Fruit fly (Drosophila melanogaster): ENCODE measurements around the gene CG13607.

Gene CG13607

dm6 chr3R:24093430-24093829 lies 22.7 kb downstream of the CG13607 start (continued):
- peak; percentile 58 for TF ChIP-seq gem (tag; optimal IDR thresholded peaks at IDR 0.05)
- peak; percentile 19 for TF ChIP-seq Meics (GFP tag; optimal IDR thresholded peaks at IDR 0.05)
- TF ChIP-seq HHEX (GFP tag; optimal IDR thresholded peaks at IDR 0.05): no peak

- peak in 1 of 2 experiments; percentile 54 for TF ChIP-seq Hr51 (GFP tag; optimal IDR thresholded peaks at IDR 0.05)
- TF ChIP-seq HLH4C (GFP tag; IDR thresholded peaks at IDR 0.05; ENCODE audit: partially characterized antibody): no peak
- 0 out of 2 replicates have a peak, but pooled peaks have one; percentile 16 for TF ChIP-seq CG9932 (GFP tag; IDR thresholded peaks at IDR 0.05)
- TF ChIP-seq Nf-YC (tag; optimal IDR thresholded peaks at IDR 0.05): peak; percentile 13
- TF ChIP-seq CG34422 (GFP tag; IDR thresholded peaks at IDR 0.05): no peak
- no peak for TF ChIP-seq CG17612 (GFP tag; IDR thresholded peaks at IDR 0.05)
- peak; percentile 41 for TF ChIP-seq cg (GFP tag; optimal IDR thresholded peaks at IDR 0.05)
- TF ChIP-seq Trl (optimal IDR thresholded peaks at IDR 0.05): peak; percentile 63 to 76
- no peak for TF ChIP-seq Trl (GFP tag; optimal IDR thresholded peaks at IDR 0.05)
- no peak for TF ChIP-seq CG10321 (GFP tag; IDR thresholded peaks at IDR 0.05)
- TF ChIP-seq MESR4 (GFP tag; optimal IDR thresholded peaks at IDR 0.05): no peak
- no peak for TF ChIP-seq CG4854 (GFP tag; optimal IDR thresholded peaks at IDR 0.05)
- TF ChIP-seq Vsx1 (GFP tag; optimal IDR thresholded peaks at IDR 0.05): no peak
- TF ChIP-seq CG2129 (GFP tag; IDR thresholded peaks at IDR 0.05; ENCODE audit: partially characterized antibody): no peak
- TF ChIP-seq al (GFP tag; IDR thresholded peaks at IDR 0.05): no peak
- peak; percentile 47 for TF ChIP-seq Med (GFP tag)
- TF ChIP-seq Scr (GFP tag; IDR thresholded peaks at IDR 0.05; ENCODE audit: partially characterized antibody): 0 out of 2 replicates have a peak, but pooled peaks have one; percentile 7
- TF ChIP-seq ewg (GFP tag; optimal IDR thresholded peaks at IDR 0.05): peak; percentile 56
- TF ChIP-seq psq (GFP tag; optimal IDR thresholded peaks at IDR 0.05): peak; percentile 44
- peak; percentile 41 for TF ChIP-seq abd-A (tag; optimal IDR thresholded peaks at IDR 0.05)
- no peak for TF ChIP-seq CG6683 (GFP tag; optimal IDR thresholded peaks at IDR 0.05)
- 0 out of 4 replicates have a peak, but pooled peaks have one; percentile 62 for TF ChIP-seq chinmo (GFP tag; IDR thresholded peaks at IDR 0.05; ENCODE audit: partially characterized antibody)
- no peak for TF ChIP-seq CG18619 (GFP tag; optimal IDR thresholded peaks at IDR 0.05)
- TF ChIP-seq CG18476 (GFP tag; optimal IDR thresholded peaks at IDR 0.05): no peak
- no peak for TF ChIP-seq CG4617 (GFP tag; optimal IDR thresholded peaks at IDR 0.05; ENCODE audit: borderline replicate concordance)
- no peak for TF ChIP-seq CrebB (tag; optimal IDR thresholded peaks at IDR 0.05)
- TF ChIP-seq Adf1 (GFP tag; IDR thresholded peaks at IDR 0.05): peak; percentile 93
These were observed 23.5 kb downstream of the CG13607 start for dm6 chr3R:24092590-24093151.

dm6 chr3R:24091653-24092052 lies 24.5 kb downstream of the CG13607 start:
- peak; percentile 52 for TF ChIP-seq lab (GFP tag; optimal IDR thresholded peaks at IDR 0.05)
- TF ChIP-seq stc (GFP tag; IDR thresholded peaks at IDR 0.05): 0 out of 2 replicates have a peak, but pooled peaks have one; percentile 23
- 0 out of 2 replicates have a peak, but pooled peaks have one; percentile 22 for TF ChIP-seq CG32772 (GFP tag; IDR thresholded peaks at IDR 0.05)
- TF ChIP-seq Dbx (GFP tag; IDR thresholded peaks at IDR 0.05): peak; percentile 14; the same call in 1 of the 3 replicates
- TF ChIP-seq CG17359 (tag; optimal IDR thresholded peaks at IDR 0.05): peak; percentile 7
- TF ChIP-seq sens (GFP tag): peak; percentile 71
- peak in 1 of 2 experiments; percentile 29 for TF ChIP-seq Hr51 (GFP tag; optimal IDR thresholded peaks at IDR 0.05)
- peak; percentile 6 for TF ChIP-seq CG12769 (tag; optimal IDR thresholded peaks at IDR 0.05)
- TF ChIP-seq CG11504 (tag; optimal IDR thresholded peaks at IDR 0.05): no peak
- 0 out of 2 replicates have a peak, but pooled peaks have one; percentile 12 for TF ChIP-seq Taf1 (GFP tag; IDR thresholded peaks at IDR 0.05)
- no peak for TF ChIP-seq dan (GFP tag; IDR thresholded peaks at IDR 0.05)
- TF ChIP-seq gcm2 (GFP tag; optimal IDR thresholded peaks at IDR 0.05): no peak
- peak; percentile 40 for TF ChIP-seq Meics (GFP tag; optimal IDR thresholded peaks at IDR 0.05)
- no peak for TF ChIP-seq jigr1 (GFP tag; IDR thresholded peaks at IDR 0.05)
- no peak for TF ChIP-seq cato (GFP tag; optimal IDR thresholded peaks at IDR 0.05; ENCODE audit: borderline replicate concordance)
- 0 out of 3 replicates have a peak, but pooled peaks have one; percentile 12 for TF ChIP-seq CG11456 (GFP tag; IDR thresholded peaks at IDR 0.05)
- no peak for TF ChIP-seq tgo (GFP tag; IDR thresholded peaks at IDR 0.05)
- TF ChIP-seq Med (GFP tag): peak; percentile 81
- TF ChIP-seq lilli (GFP tag; optimal IDR thresholded peaks at IDR 0.05): peak; percentile 45
- no peak for TF ChIP-seq slp2 (GFP tag; optimal IDR thresholded peaks at IDR 0.05)
- TF ChIP-seq CHES-1-like (GFP tag; optimal IDR thresholded peaks at IDR 0.05): no peak
